Worm (Caenorhabditis elegans) whole organism, early embryonic: ENCODE data around the gene R07H5.11.

ENCODE experiments used
- B0310.2 ChIP-seq: sonication (generic microtip); optimal IDR thresholded peaks from 2 replicates; lab custom pipeline; 2016; ENCODE audit warnings: mild to moderate bottlenecking, missing genetic modification characterization, missing compliant biosample characterization
- F13C5.2 ChIP-seq: sonication (generic microtip); optimal IDR thresholded peaks from 2 replicates; lab custom pipeline; 2017; ENCODE audit warnings: mild to moderate bottlenecking, missing genetic modification characterization, inconsistent platforms, missing compliant biosample characterization
- ama-1 ChIP-seq: fragments of 150-350 bp; optimal IDR thresholded peaks from 2 replicates; lab custom pipeline; 2014
- ceh-13 ChIP-seq: fragments of 200-800 bp; sonication (Bioruptor generic); optimal IDR thresholded peaks from 2 replicates; lab custom pipeline; 2018; ENCODE audit warnings: mild to moderate bottlenecking, missing genetic modification characterization, missing compliant biosample characterization
- ceh-36 ChIP-seq: sonication (generic microtip); optimal IDR thresholded peaks from 2 replicates; lab custom pipeline; 2016; ENCODE audit warnings: missing genetic modification characterization, inconsistent platforms, missing compliant biosample characterization
- flt-1 ChIP-seq: fragments of 200-800 bp; sonication (Bioruptor generic); IDR thresholded peaks from 2 replicates; pipeline ENCODE4 v1.3.6; 2022; ENCODE audit warnings: missing genetic modification characterization, missing compliant biosample characterization
- hmg-4 ChIP-seq: fragments of 200-800 bp; sonication (Bioruptor generic); optimal IDR thresholded peaks from 2 replicates; lab custom pipeline; 2018; ENCODE audit warnings: mild to moderate bottlenecking, missing genetic modification characterization, missing compliant biosample characterization
- hnd-1 ChIP-seq: sonication (generic microtip); optimal IDR thresholded peaks from 2 replicates; lab custom pipeline; 2016; ENCODE audit warnings: missing genetic modification characterization, missing compliant biosample characterization
- pes-1 ChIP-seq: fragments of 200-800 bp; sonication (Bioruptor generic); IDR thresholded peaks from 2 replicates; pipeline ENCODE4 v1.3.6; 2022; ENCODE audit warnings: missing genetic modification reagents, missing genetic modification characterization, missing compliant biosample characterization
- sea-1 ChIP-seq: fragments of 200-800 bp; sonication (Bioruptor generic); conservative IDR thresholded peaks from 2 replicates; pipeline ENCODE4 v1.3.6; 2022; ENCODE audit warnings: missing genetic modification characterization, missing compliant biosample characterization
- tbx-11 ChIP-seq: fragments of 200-800 bp; sonication (Bioruptor generic); IDR thresholded peaks from 2 replicates; pipeline ENCODE4 v1.3.6; 2022; ENCODE audit warnings: missing genetic modification characterization, missing compliant biosample characterization
- tbx-37 ChIP-seq: fragments of 200-800 bp; sonication (Bioruptor generic); conservative IDR thresholded peaks from 2 replicates; pipeline ENCODE4 v1.3.6; 2022; ENCODE audit warnings: missing genetic modification reagents, missing genetic modification characterization, missing compliant biosample characterization

DNA sequence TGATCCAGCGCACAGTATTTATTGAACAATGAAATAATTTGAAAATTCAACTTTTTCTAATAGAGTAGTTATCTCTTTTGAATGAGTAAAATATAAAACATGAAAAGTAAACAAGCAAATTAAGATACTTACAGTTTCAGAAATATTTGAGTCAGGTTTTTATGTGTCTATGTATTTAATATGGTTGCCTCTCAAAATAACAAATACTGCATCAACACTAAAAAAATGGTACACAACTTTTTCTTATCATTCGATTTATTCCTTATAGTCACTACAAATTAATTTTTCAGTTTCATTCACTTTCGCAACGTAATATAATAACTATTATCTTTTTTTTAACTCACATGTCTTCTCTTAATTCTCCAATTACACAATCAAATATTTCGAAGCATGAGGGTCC, 44.9 kb downstream of the R07H5.11 start:
- no peak for TF ChIP-seq B0310.2 (tag; lab: Kevin White, UChicago)
- TF ChIP-seq ama-1 (lab: Kevin White, UChicago): no peak
- no peak for TF ChIP-seq hmg-4 (GFP tag; lab: Kevin White, UChicago)
- no peak for TF ChIP-seq tbx-37 (GFP tag; lab: Robert Waterston, UW)
- no peak for TF ChIP-seq hnd-1 (tag; lab: Kevin White, UChicago)
- TF ChIP-seq ceh-13 (GFP tag; lab: Kevin White, UChicago): no peak
- TF ChIP-seq tbx-11 (GFP tag; lab: Robert Waterston, UW): no peak
- no peak for TF ChIP-seq sea-1
- TF ChIP-seq ceh-36 (tag; lab: Kevin White, UChicago): no peak
- no peak for TF ChIP-seq flt-1 (GFP tag; lab: Robert Waterston, UW)
- TF ChIP-seq pes-1 (GFP tag; lab: Robert Waterston, UW): no peak
- TF ChIP-seq F13C5.2 (tag; lab: Kevin White, UChicago): no peak
